Worm (Caenorhabditis elegans): ENCODE results near the gene F38E9.1.

DNA sequence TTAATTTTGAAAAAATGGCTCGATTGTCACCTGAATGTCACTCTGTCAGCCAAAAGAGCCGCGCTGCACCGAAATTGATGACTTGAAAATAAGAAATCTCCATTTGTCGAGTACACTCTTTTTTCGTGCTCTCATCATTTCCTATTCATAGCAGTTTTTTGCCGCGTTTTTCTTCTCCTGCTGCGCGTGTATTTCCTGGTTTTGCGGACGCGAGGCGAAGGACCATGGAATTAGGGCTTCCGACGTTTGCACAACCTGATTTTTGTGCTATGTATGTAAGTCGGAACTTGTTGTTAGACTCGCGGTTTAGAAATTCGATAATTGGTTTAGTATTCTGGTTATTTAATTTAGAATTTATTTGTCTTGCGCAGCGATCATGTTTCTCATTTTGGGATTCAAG is 9.4 kb downstream of the F38E9.1 start:
- TF ChIP-seq ref-1 (GFP tag; conservative IDR thresholded peaks at IDR 0.05) (no peak), flt-1 (GFP tag; IDR thresholded peaks at IDR 0.05) (no peak), ztf-29 (GFP tag; IDR thresholded peaks at IDR 0.05) (no peak), tab-1 (GFP tag; IDR thresholded peaks at IDR 0.05) (no peak), med-1 (GFP tag; optimal IDR thresholded peaks at IDR 0.05; ENCODE audit: insufficient read depth) (no peak), T22C8.4 (GFP tag; IDR thresholded peaks at IDR 0.05) (no peak), klf-2 (GFP tag; conservative IDR thresholded peaks at IDR 0.05) (no peak)
